Worm (Caenorhabditis elegans): ENCODE results near the gene F26G1.1.

DNA sequence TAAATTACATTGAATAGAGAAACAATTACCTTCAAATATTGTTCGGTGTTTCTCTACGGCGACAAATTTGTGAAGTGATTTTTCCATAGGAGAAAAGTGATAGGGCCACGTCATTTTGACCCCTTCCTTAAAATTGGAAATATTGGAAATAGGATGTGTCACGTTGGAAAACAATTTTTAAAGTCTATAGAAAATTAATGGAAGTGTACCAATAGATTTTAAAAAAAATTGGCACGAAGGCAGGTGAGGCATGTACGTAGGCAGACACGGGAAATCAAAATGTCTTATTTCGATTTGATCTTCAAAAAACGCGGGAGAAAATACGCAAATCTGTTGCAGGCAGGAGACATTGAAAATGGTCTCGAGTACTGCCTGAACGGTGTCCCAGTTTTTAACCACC, 46.2 kb downstream of the F26G1.1 start, which contains the start of gene C33F10.12:
- no peak for TF ChIP-seq lin-39 (tag; optimal IDR thresholded peaks at IDR 0.05)
- no peak for TF ChIP-seq sptf-1 (tag; optimal IDR thresholded peaks at IDR 0.05)
- no peak for TF ChIP-seq hlh-17 (GFP tag; optimal IDR thresholded peaks at IDR 0.05; ENCODE audit: borderline replicate concordance)
- no peak for TF ChIP-seq snpc-4 (tag; optimal IDR thresholded peaks at IDR 0.05)
- TF ChIP-seq nhr-11 (tag; optimal IDR thresholded peaks at IDR 0.05): no peak
- no peak for TF ChIP-seq nhr-28 (tag; optimal IDR thresholded peaks at IDR 0.05)
- TF ChIP-seq ceh-88 (GFP tag; IDR thresholded peaks at IDR 0.05): no peak
- TF ChIP-seq mep-1 (tag; optimal IDR thresholded peaks at IDR 0.05): no peak
- no peak for TF ChIP-seq unc-62 (GFP tag; optimal IDR thresholded peaks at IDR 0.05)
- TF ChIP-seq unc-130 (tag; optimal IDR thresholded peaks at IDR 0.05): no peak
- TF ChIP-seq mef-2 (tag; optimal IDR thresholded peaks at IDR 0.05): no peak
- no peak for TF ChIP-seq F16B12.6 (tag; optimal IDR thresholded peaks at IDR 0.05)

Data from whole organism, L1 larva.